Worm (Caenorhabditis elegans): ENCODE data around the gene T05C7.5.
A peak's percentile ranks its signal among the peaks of the same experiment; 100 is the strongest.
"Not testable (repeated sequence)": the region's sequence is repeated elsewhere in the genome, so short reads cannot be mapped to it uniquely, and the experiment has no call there.

T05C7.5 gene

DNA sequence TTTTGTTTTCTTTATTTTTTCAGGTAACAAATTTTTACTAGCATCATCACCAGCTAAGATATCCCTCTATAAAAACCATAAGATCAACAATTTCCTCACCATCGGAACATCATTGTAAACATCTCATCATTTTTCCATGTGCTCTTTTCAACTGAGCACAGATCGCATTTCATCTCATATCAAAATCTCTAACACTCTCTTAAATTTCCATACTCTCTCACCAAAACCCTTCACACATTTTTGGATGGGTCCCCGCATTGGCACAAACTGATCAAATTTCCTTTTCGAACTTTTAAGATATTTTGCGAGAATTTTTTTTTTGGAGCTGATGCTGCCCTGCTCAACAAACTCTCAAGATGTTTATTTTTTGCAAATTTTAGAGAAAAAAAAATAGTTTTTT, 18.7 kb upstream of the T05C7.5 start:
- TF ChIP-seq efl-1 (optimal IDR thresholded peaks at IDR 0.05) (no peak), efl-1 (GFP tag; optimal IDR thresholded peaks at IDR 0.05 in 1 of 2) (peak in 1 of 2 experiments; percentile 70), nhr-12 (tag; optimal IDR thresholded peaks at IDR 0.05) (no peak), vab-15 (tag; optimal IDR thresholded peaks at IDR 0.05) (no peak), jun-1 (tag; optimal IDR thresholded peaks at IDR 0.05) (no peak), nhr-84 (tag; optimal IDR thresholded peaks at IDR 0.05) (no peak), C34B4.2 (tag; optimal IDR thresholded peaks at IDR 0.05) (no peak), unc-86 (tag; optimal IDR thresholded peaks at IDR 0.05) (no peak), irx-1 (tag; optimal IDR thresholded peaks at IDR 0.05) (no peak)

DNA sequence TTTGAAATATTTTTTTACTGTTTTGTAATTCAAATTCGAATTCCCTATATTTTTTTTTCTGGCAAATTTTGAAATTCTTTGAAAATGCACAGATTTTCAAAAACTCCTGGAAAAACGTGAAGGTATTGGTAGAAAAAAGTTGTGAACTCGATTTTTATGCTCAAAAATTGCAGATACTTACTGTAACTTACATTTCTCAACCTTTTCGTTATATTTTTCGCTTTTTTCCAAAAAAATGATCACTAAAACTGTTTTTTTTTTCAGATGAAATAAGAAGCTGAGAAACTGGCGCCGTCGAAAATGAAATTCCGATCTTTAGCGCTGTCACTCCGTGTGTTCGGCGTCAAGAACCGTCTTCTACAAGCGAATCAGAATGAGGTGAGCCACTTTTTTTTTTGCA, 17.4 kb upstream of the T05C7.5 start, which contains the start of gene T05C7.8:
TSS of gene T05C7.8 (plus strand) at position 301 of the 400 bp plus-strand sequence.
- TF ChIP-seq ztf-11 (tag; optimal IDR thresholded peaks at IDR 0.05) (no peak), nhr-12 (tag; optimal IDR thresholded peaks at IDR 0.05) (no peak), lin-14 (GFP tag; optimal IDR thresholded peaks at IDR 0.05) (no peak), rnt-1 (tag; optimal IDR thresholded peaks at IDR 0.05) (no peak), nhr-237 (tag; optimal IDR thresholded peaks at IDR 0.05) (no peak), C34B4.2 (tag; optimal IDR thresholded peaks at IDR 0.05) (no peak), nhr-84 (tag; optimal IDR thresholded peaks at IDR 0.05) (no peak), jun-1 (tag; optimal IDR thresholded peaks at IDR 0.05) (no peak), grh-1 (GFP tag; IDR thresholded peaks at IDR 0.05) (no peak), mdl-1 (tag; optimal IDR thresholded peaks at IDR 0.05) (no peak), zip-4 (GFP tag; optimal IDR thresholded peaks at IDR 0.05) (no peak), egl-27 (tag; optimal IDR thresholded peaks at IDR 0.05) (no peak), ama-1 (optimal IDR thresholded peaks at IDR 0.05) (no peak), blmp-1 (tag; optimal IDR thresholded peaks at IDR 0.05) (no peak), egl-13 (tag; optimal IDR thresholded peaks at IDR 0.05) (no peak)

DNA sequence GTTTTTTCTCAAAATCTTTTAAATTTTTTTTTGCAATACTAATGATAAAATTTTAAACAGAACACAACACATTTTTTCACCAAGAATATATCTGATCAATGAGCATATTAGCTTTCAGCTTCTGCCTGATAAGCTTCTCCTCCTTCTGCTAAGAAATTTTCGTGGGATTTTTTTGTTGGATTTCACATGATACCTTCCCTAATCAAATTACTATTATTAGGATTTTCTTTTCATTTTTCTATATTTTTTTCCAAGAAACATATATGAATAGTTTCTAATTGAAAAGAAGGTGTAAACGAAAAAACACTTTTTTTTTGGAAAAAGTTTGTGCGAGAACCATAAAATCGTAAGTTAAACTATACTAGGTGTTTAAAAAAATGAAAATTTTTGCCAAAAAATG, 14.5 kb upstream of the T05C7.5 start:
- TF ChIP-seq snu-23 (GFP tag; optimal IDR thresholded peaks at IDR 0.05) (no peak), sox-4 (tag; optimal IDR thresholded peaks at IDR 0.05) (peak; percentile 33), unc-98 (GFP tag; IDR thresholded peaks at IDR 0.05) (no peak), aly-2 (tag; optimal IDR thresholded peaks at IDR 0.05) (no peak), lsy-2 (tag; optimal IDR thresholded peaks at IDR 0.05) (no peak), dsc-1 (tag; optimal IDR thresholded peaks at IDR 0.05) (peak; percentile 91)

DNA sequence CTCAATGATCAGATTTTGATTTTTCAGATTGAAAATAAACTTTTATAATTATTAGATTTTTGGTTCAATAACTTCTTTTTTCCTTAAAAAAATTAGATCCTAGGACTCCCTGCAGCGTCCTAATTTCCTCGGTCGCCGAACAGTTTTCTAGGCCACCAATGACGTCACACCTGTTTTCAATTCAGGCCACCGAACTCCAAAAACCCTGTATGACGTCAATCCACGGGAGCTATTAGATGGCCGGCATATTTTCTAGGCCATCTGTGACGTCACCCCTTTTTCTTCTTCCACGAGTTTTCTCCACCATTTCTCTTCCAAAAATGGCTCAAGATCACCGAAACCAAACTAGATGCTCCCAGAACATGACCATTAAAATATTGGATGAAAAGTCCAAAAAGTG, 12.5 kb upstream of the T05C7.5 start:
- TF ChIP-seq F16B12.6 (tag; optimal IDR thresholded peaks at IDR 0.05) (no peak), efl-1 (optimal IDR thresholded peaks at IDR 0.05) (no peak), efl-1 (GFP tag; optimal IDR thresholded peaks at IDR 0.05 in 1 of 2) (peak in 1 of 2 experiments; percentile 3), skn-1 (tag; optimal IDR thresholded peaks at IDR 0.05) (no peak), nhr-237 (tag; optimal IDR thresholded peaks at IDR 0.05) (no peak)

DNA sequence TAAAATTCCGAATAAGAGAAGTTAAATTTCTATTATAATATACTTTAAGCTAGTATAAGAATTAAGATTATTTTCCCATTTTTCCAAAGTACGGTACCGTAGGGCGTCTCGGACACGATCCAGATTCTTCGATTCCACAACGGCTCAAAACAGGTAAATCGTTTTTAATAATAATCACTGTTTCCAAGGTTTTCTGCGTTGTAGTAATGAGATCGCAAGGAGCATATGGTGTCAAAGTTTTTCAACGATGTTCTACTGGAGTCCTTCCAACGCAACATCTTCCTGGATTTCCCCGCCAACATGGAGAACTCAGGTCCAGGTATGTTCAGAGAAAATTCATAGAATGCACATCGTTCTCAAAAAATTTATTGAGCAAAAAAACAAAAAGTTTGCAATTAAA, 2.7 kb upstream of the T05C7.5 start, which contains the start of gene T05C7.7:
TSS of gene T05C7.7 (plus strand) at position 301 of the 400 bp plus-strand sequence.
- not testable (repeated sequence) for TF ChIP-seq egl-27 (tag; optimal IDR thresholded peaks at IDR 0.05); ceh-63 (GFP tag; optimal IDR thresholded peaks at IDR 0.05); elt-3 (tag; optimal IDR thresholded peaks at IDR 0.05)

DNA sequence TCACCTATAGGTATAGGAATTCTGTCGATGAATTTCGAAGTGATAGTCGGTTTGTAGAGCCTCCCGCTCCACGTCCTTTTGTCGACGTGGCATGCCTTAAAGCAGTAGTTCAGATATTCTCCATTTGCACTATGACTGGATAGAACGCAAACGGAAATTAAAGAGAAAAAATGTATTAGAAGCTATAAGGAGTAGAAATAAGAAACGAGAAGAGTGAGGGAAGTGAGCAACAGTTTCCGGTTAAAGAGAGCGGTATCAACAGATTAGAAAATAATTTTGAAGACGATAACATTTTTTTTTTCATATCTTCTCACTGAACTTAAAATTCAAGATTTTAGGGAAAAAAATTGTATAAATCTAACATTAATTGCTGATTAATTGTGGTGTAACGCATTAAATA, 5.2 kb downstream of the T05C7.5 start, which contains the start of gene T05C7.4:
TSS of gene T05C7.4 (minus strand) at position 101 of the 400 bp plus-strand sequence.
- TF ChIP-seq pag-3 (tag; optimal IDR thresholded peaks at IDR 0.05; ENCODE audit: borderline replicate concordance, insufficient read depth) (no peak), jun-1 (tag; optimal IDR thresholded peaks at IDR 0.05) (no peak), tbx-2 (tag; optimal IDR thresholded peaks at IDR 0.05) (no peak), irx-1 (tag; optimal IDR thresholded peaks at IDR 0.05) (no peak), nhr-20 (tag; optimal IDR thresholded peaks at IDR 0.05) (no peak), elt-3 (tag; optimal IDR thresholded peaks at IDR 0.05) (no peak), hlh-4 (tag; optimal IDR thresholded peaks at IDR 0.05) (no peak), pqm-1 (tag; optimal IDR thresholded peaks at IDR 0.05) (no peak), lsy-2 (tag; optimal IDR thresholded peaks at IDR 0.05) (no peak), ceh-8 (GFP tag; optimal IDR thresholded peaks at IDR 0.05) (no peak), nhr-19 (GFP tag; conservative IDR thresholded peaks at IDR 0.05) (no peak), zag-1 (tag; optimal IDR thresholded peaks at IDR 0.05) (no peak)
